Worm (Caenorhabditis elegans): ENCODE results near the gene srz-14.
A peak's percentile ranks its signal among the peaks of the same experiment; 100 is the strongest.

Gene srz-14

ce11 chrV:16220020-16220419 lies 36.6 kb downstream of the srz-14 start:
- TF ChIP-seq mcd-1 (GFP tag; IDR thresholded peaks at IDR 0.05) (no peak), F33H1.4 (GFP tag; IDR thresholded peaks at IDR 0.05) (no peak), dpl-1 (GFP tag; optimal IDR thresholded peaks at IDR 0.05) (no peak), Y67H2A.10 (GFP tag; conservative IDR thresholded peaks at IDR 0.05) (no peak), ccch-3 (GFP tag; optimal IDR thresholded peaks at IDR 0.05) (no peak)

- TF ChIP-seq ztf-6 (GFP tag; IDR thresholded peaks at IDR 0.05) (no peak), F57C9.4 (tag; optimal IDR thresholded peaks at IDR 0.05) (no peak), nfya-2 (GFP tag; IDR thresholded peaks at IDR 0.05) (no peak), ets-4 (GFP tag; optimal IDR thresholded peaks at IDR 0.05) (no peak), let-526 (GFP tag; IDR thresholded peaks at IDR 0.05) (no peak), lag-1 (GFP tag; IDR thresholded peaks at IDR 0.05) (no peak)
Observed at ce11 chrV:16224027-16224426, 40.6 kb downstream of the srz-14 start, which contains the start of gene stdh-2. stdh-2 (plus strand) TSS chrV:16224327.

- TF ChIP-seq ama-1 (optimal IDR thresholded peaks at IDR 0.05) (no peak), ama-1 (GFP tag; optimal IDR thresholded peaks at IDR 0.05) (no peak), D2030.7 (GFP tag; IDR thresholded peaks at IDR 0.05) (peak; percentile 76), ceh-40 (GFP tag; IDR thresholded peaks at IDR 0.05) (no peak), lsl-1 (GFP tag; optimal IDR thresholded peaks at IDR 0.05) (peak; percentile 64), lin-40 (tag; optimal IDR thresholded peaks at IDR 0.05) (no peak), somi-1 (GFP tag; optimal IDR thresholded peaks at IDR 0.05) (no peak), repo-1 (tag; optimal IDR thresholded peaks at IDR 0.05) (no peak), pbrm-1 (GFP tag; IDR thresholded peaks at IDR 0.05) (peak; percentile 86), rpc-1 (optimal IDR thresholded peaks at IDR 0.05) (no peak), rpc-1 (tag; optimal IDR thresholded peaks at IDR 0.05) (peak; percentile 3), pha-4 (tag; optimal IDR thresholded peaks at IDR 0.05) (no peak), ztf-3 (GFP tag; optimal IDR thresholded peaks at IDR 0.05) (no peak), attf-3 (GFP tag; conservative IDR thresholded peaks at IDR 0.05) (no peak), Y67H2A.10 (GFP tag; conservative IDR thresholded peaks at IDR 0.05) (no peak), ccch-3 (GFP tag; optimal IDR thresholded peaks at IDR 0.05) (no peak), sea-2 (GFP tag; IDR thresholded peaks at IDR 0.05) (no peak), tbp1 (GFP tag; optimal IDR thresholded peaks at IDR 0.05) (peak; percentile 70), nhr-27 (tag; optimal IDR thresholded peaks at IDR 0.05) (no peak), tlf-1 (GFP tag; optimal IDR thresholded peaks at IDR 0.05) (no peak), nfya-2 (GFP tag; IDR thresholded peaks at IDR 0.05) (no peak), tbx-9 (tag; optimal IDR thresholded peaks at IDR 0.05; ENCODE audit: borderline replicate concordance) (no peak), rcor-1 (GFP tag; IDR thresholded peaks at IDR 0.05) (0 out of 2 replicates have a peak, but pooled peaks have one; percentile 26), Y79H2A.3 (GFP tag; conservative IDR thresholded peaks at IDR 0.05) (no peak), nfya-1 (tag; optimal IDR thresholded peaks at IDR 0.05; ENCODE audit: borderline replicate concordance, insufficient read depth) (no peak), chd-7 (tag; optimal IDR thresholded peaks at IDR 0.05) (no peak), ekl-4 (GFP tag; IDR thresholded peaks at IDR 0.05) (peak; percentile 65), K11D2.4 (GFP tag; IDR thresholded peaks at IDR 0.05) (no peak), ztf-26 (tag; optimal IDR thresholded peaks at IDR 0.05) (no peak), lin-35 (GFP tag; optimal IDR thresholded peaks at IDR 0.05) (no peak), T26A5.8 (tag; optimal IDR thresholded peaks at IDR 0.05) (no peak), ets-4 (GFP tag; optimal IDR thresholded peaks at IDR 0.05) (no peak), aptf-2 (GFP tag; conservative IDR thresholded peaks at IDR 0.05) (0 out of 2 replicates have a peak, but pooled peaks have one; percentile 29), madf-10 (tag; optimal IDR thresholded peaks at IDR 0.05) (no peak), dpl-1 (GFP tag; optimal IDR thresholded peaks at IDR 0.05) (no peak), ZK185.1 (tag; optimal IDR thresholded peaks at IDR 0.05; ENCODE audit: poor library complexity, severe bottlenecking) (no peak), zim-3 (tag; optimal IDR thresholded peaks at IDR 0.05) (no peak), F39B2.1 (GFP tag; IDR thresholded peaks at IDR 0.05) (no peak), hrde-1 (tag; optimal IDR thresholded peaks at IDR 0.05; ENCODE audit: borderline replicate concordance) (no peak)
Observed at ce11 chrV:16225524-16226116, 42.2 kb downstream of the srz-14 start.
